Fruit fly (Drosophila melanogaster): ENCODE measurements around the gene CG7900.
"Not testable (repeated sequence)": the region's sequence is repeated elsewhere in the genome, so short reads cannot be mapped to it uniquely, and the experiment has no call there.

DNA sequence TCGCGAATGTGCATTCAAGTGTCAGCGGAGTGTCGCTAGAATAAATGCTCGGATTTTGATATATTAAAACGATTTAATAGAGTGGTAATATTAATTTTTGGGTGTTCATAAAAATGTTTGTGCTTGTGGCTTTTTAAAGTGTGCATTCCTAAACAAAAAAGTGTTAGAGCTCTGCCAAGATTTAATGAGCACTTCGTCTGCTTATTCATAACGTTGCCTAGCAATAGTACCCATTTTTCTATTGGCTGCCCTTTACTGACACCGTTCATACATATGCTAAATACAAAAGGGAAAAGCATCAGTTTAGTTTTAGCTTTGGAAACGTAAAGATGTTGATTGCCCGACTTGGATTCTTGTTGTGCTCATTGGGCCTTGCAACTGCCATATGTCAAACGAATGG is 44.6 kb upstream of the CG7900 start, which contains the start of gene CG43061:
- not testable (repeated sequence) for TF ChIP-seq CG33213 (GFP tag; optimal IDR thresholded peaks at IDR 0.05); Hr3 (GFP tag; optimal IDR thresholded peaks at IDR 0.05); CG17612 (GFP tag; IDR thresholded peaks at IDR 0.05); insv (GFP tag; optimal IDR thresholded peaks at IDR 0.05); Adf1 (GFP tag; IDR thresholded peaks at IDR 0.05); Stat92E (GFP tag; optimal IDR thresholded peaks at IDR 0.05); sqz (GFP tag; optimal IDR thresholded peaks at IDR 0.05)

Measured in whole organism, embryonic.